Worm (Caenorhabditis elegans) whole organism, early embryonic: ENCODE data around the gene T09D3.9.

Experiments used
- B0310.2 ChIP-seq: sonication (generic microtip); optimal IDR thresholded peaks from 2 replicates; lab custom pipeline; 2016; ENCODE audit warnings: mild to moderate bottlenecking, missing genetic modification characterization, missing compliant biosample characterization
- F13C5.2 ChIP-seq: sonication (generic microtip); optimal IDR thresholded peaks from 2 replicates; lab custom pipeline; 2017; ENCODE audit warnings: mild to moderate bottlenecking, missing genetic modification characterization, inconsistent platforms, missing compliant biosample characterization
- aly-1 ChIP-seq: sonication (generic microtip); optimal IDR thresholded peaks from 2 replicates; lab custom pipeline; 2016; ENCODE audit warnings: missing genetic modification characterization, missing compliant biosample characterization
- ama-1 ChIP-seq: fragments of 150-350 bp; optimal IDR thresholded peaks from 2 replicates; lab custom pipeline; 2014
- ceh-13 ChIP-seq: fragments of 200-800 bp; sonication (Bioruptor generic); optimal IDR thresholded peaks from 2 replicates; lab custom pipeline; 2018; ENCODE audit warnings: mild to moderate bottlenecking, missing genetic modification characterization, missing compliant biosample characterization
- ceh-36 ChIP-seq: sonication (generic microtip); optimal IDR thresholded peaks from 2 replicates; lab custom pipeline; 2016; ENCODE audit warnings: missing genetic modification characterization, inconsistent platforms, missing compliant biosample characterization
- ets-7 ChIP-seq: sonication (generic microtip); optimal IDR thresholded peaks from 2 replicates; lab custom pipeline; 2016; ENCODE audit warnings: missing genotype, missing genetic modification characterization, missing compliant biosample characterization
- flt-1 ChIP-seq: fragments of 200-800 bp; sonication (Bioruptor generic); IDR thresholded peaks from 2 replicates; pipeline ENCODE4 v1.3.6; 2022; ENCODE audit warnings: missing genetic modification characterization, missing compliant biosample characterization
- hmbx-1 ChIP-seq: sonication (generic microtip); optimal IDR thresholded peaks from 2 replicates; lab custom pipeline; 2016; ENCODE audit warnings: mild to moderate bottlenecking, missing genetic modification characterization, missing compliant biosample characterization
- hmg-4 ChIP-seq: fragments of 200-800 bp; sonication (Bioruptor generic); optimal IDR thresholded peaks from 2 replicates; lab custom pipeline; 2018; ENCODE audit warnings: mild to moderate bottlenecking, missing genetic modification characterization, missing compliant biosample characterization
- hnd-1 ChIP-seq: sonication (generic microtip); optimal IDR thresholded peaks from 2 replicates; lab custom pipeline; 2016; ENCODE audit warnings: missing genetic modification characterization, missing compliant biosample characterization
- pes-1 ChIP-seq: fragments of 200-800 bp; sonication (Bioruptor generic); IDR thresholded peaks from 2 replicates; pipeline ENCODE4 v1.3.6; 2022; ENCODE audit warnings: missing genetic modification reagents, missing genetic modification characterization, missing compliant biosample characterization
- scrt-1 ChIP-seq: fragments of 200-800 bp; sonication (Bioruptor generic); IDR thresholded peaks from 2 replicates; pipeline ENCODE4 v1.3.6; 2022; ENCODE audit warnings: missing genetic modification characterization, missing compliant biosample characterization
- sea-1 ChIP-seq: fragments of 200-800 bp; sonication (Bioruptor generic); conservative IDR thresholded peaks from 2 replicates; pipeline ENCODE4 v1.3.6; 2022; ENCODE audit warnings: missing genetic modification characterization, missing compliant biosample characterization
- tbx-11 ChIP-seq: fragments of 200-800 bp; sonication (Bioruptor generic); IDR thresholded peaks from 2 replicates; pipeline ENCODE4 v1.3.6; 2022; ENCODE audit warnings: missing genetic modification characterization, missing compliant biosample characterization
- tbx-37 ChIP-seq: fragments of 200-800 bp; sonication (Bioruptor generic); conservative IDR thresholded peaks from 2 replicates; pipeline ENCODE4 v1.3.6; 2022; ENCODE audit warnings: missing genetic modification reagents, missing genetic modification characterization, missing compliant biosample characterization
- tra-4 ChIP-seq: sonication (generic microtip); optimal IDR thresholded peaks from 2 replicates; lab custom pipeline; 2017; ENCODE audit warnings: missing genetic modification characterization, missing compliant biosample characterization

T09D3.9 gene

DNA sequence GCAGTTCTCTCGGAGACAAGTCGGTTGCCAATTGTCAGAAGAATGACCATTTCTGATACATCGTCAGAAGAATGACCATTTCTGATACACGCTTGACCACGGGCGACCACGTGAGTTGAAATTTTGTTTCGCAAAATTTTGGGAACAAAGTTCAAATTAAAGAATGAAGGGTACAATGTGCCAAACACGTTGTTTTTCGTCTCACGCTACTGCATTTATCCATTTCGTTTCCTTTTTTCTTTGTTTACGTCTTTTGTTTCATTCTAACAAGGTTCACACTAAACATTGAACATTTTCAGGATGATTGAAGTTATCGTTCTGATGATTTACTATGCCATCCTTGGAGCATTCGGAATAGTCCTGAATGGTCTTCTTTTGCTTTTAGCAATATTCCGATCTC lies 17.2 kb downstream of the T09D3.9 start, which contains the start of gene srd-9:
srd-9 (plus strand) TSS at position 301 of the 400 bp plus-strand sequence.
- TF ChIP-seq ceh-36 (tag; lab: Kevin White, UChicago), result no peak
- no peak for TF ChIP-seq aly-1 (tag; lab: Kevin White, UChicago)

ce11 chrV:5349471-5349870 lies 19.2 kb downstream of the T09D3.9 start, which contains the start of gene T09D3.3:
TSS of gene T09D3.3 (minus strand) at chrV:5349571.
- TF ChIP-seq pes-1, result no peak
- TF ChIP-seq hmg-4 (GFP tag; lab: Kevin White, UChicago), result no peak
- TF ChIP-seq ceh-36 (tag; lab: Kevin White, UChicago), result no peak
- no peak for TF ChIP-seq ets-7 (tag; lab: Kevin White, UChicago)
- TF ChIP-seq F13C5.2 (tag; lab: Kevin White, UChicago), result no peak
- no peak for TF ChIP-seq scrt-1 (GFP tag; lab: Robert Waterston, UW)
- TF ChIP-seq sea-1 (GFP tag; lab: Robert Waterston, UW), result no peak
- no peak for TF ChIP-seq aly-1 (tag; lab: Kevin White, UChicago)
- no peak for TF ChIP-seq ama-1
- no peak for TF ChIP-seq hmbx-1 (tag; lab: Kevin White, UChicago)
- TF ChIP-seq flt-1 (GFP tag; lab: Robert Waterston, UW), result no peak
- no peak for TF ChIP-seq B0310.2 (tag; lab: Kevin White, UChicago)
- TF ChIP-seq tbx-37, result no peak
- no peak for TF ChIP-seq tbx-11 (GFP tag; lab: Robert Waterston, UW)

ce11 chrV:5345419-5345818 lies 23.3 kb downstream of the T09D3.9 start, which contains the start of gene srg-25:
TSS of gene srg-25 (minus strand) at chrV:5345519.
- no peak for TF ChIP-seq tbx-37
- TF ChIP-seq hnd-1 (tag; lab: Kevin White, UChicago), result no peak
- no peak for TF ChIP-seq pes-1
- TF ChIP-seq ama-1, result no peak
- no peak for TF ChIP-seq hmg-4 (GFP tag; lab: Kevin White, UChicago)
- TF ChIP-seq tra-4 (tag; lab: Kevin White, UChicago), result no peak
- no peak for TF ChIP-seq hmbx-1 (tag; lab: Kevin White, UChicago)
- TF ChIP-seq F13C5.2 (tag; lab: Kevin White, UChicago), result no peak
- TF ChIP-seq ceh-13, result no peak
- TF ChIP-seq sea-1 (GFP tag; lab: Robert Waterston, UW), result no peak
- no peak for TF ChIP-seq ets-7 (tag; lab: Kevin White, UChicago)
- TF ChIP-seq ceh-36 (tag; lab: Kevin White, UChicago), result no peak
- no peak for TF ChIP-seq flt-1 (GFP tag; lab: Robert Waterston, UW)
- no peak for TF ChIP-seq scrt-1 (GFP tag; lab: Robert Waterston, UW)
- TF ChIP-seq B0310.2 (tag; lab: Kevin White, UChicago), result no peak
- no peak for TF ChIP-seq tbx-11 (GFP tag; lab: Robert Waterston, UW)
- no peak for TF ChIP-seq aly-1 (tag; lab: Kevin White, UChicago)

DNA sequence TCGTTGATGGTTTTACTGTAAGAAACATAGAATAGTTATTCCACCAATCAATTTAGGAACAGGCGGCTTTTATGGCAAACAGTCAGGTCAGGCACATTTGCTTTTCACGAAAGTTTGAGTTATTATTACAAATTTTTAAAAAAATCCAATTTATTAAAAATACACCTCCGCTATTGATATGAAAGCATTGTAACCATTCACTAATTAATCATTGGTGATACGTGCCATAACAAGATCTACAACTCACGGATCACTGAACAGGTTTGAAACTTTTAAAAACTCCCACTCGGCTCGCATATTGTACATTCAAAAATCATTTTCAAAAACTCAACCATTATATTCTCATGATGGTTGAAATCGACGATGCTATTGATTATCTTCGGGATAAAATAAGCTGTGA lies 29.2 kb downstream of the T09D3.9 start, which contains the start of gene srg-27:
srg-27 (plus strand) TSS at position 301 of the 400 bp plus-strand sequence.
- TF ChIP-seq flt-1 (GFP tag; lab: Robert Waterston, UW), result no peak
- TF ChIP-seq tbx-37, result no peak
- no peak for TF ChIP-seq ceh-13
- TF ChIP-seq tra-4 (tag; lab: Kevin White, UChicago), result no peak
- TF ChIP-seq B0310.2 (tag; lab: Kevin White, UChicago), result no peak
- TF ChIP-seq ama-1, result no peak
- no peak for TF ChIP-seq aly-1 (tag; lab: Kevin White, UChicago)
- TF ChIP-seq pes-1, result no peak
- no peak for TF ChIP-seq F13C5.2 (tag; lab: Kevin White, UChicago)
- TF ChIP-seq hmbx-1 (tag; lab: Kevin White, UChicago), result no peak
- no peak for TF ChIP-seq tbx-11 (GFP tag; lab: Robert Waterston, UW)
- no peak for TF ChIP-seq scrt-1 (GFP tag; lab: Robert Waterston, UW)
- no peak for TF ChIP-seq ets-7 (tag; lab: Kevin White, UChicago)

DNA sequence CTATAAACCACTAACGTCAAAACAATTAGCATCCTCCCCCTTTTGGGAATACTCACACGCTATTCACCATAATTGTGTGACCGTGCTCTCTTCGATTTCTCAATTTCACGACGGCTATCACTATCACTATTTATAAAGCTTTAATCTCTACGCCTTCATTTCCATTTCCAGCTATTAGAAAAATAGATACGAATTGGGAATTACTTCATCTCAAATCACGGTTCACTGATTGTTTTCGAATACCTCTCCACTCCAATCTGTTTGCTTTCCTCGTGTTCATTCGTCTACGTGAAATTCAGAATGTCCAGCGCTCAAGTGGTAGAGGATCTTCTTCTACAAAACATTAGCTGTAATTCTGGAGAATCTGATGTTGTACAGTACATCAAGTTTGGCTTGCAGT lies 31.8 kb downstream of the T09D3.9 start, which contains the start of gene srg-29:
srg-29 (plus strand) TSS at position 301 of the 400 bp plus-strand sequence.
- TF ChIP-seq ama-1, result no peak
- no peak for TF ChIP-seq ceh-36 (tag; lab: Kevin White, UChicago)
- TF ChIP-seq scrt-1 (GFP tag; lab: Robert Waterston, UW), result no peak
- TF ChIP-seq tbx-11 (GFP tag; lab: Robert Waterston, UW), result no peak
- TF ChIP-seq F13C5.2 (tag; lab: Kevin White, UChicago), result no peak
- TF ChIP-seq aly-1 (tag; lab: Kevin White, UChicago), result no peak
- no peak for TF ChIP-seq tra-4 (tag; lab: Kevin White, UChicago)
- no peak for TF ChIP-seq hmbx-1 (tag; lab: Kevin White, UChicago)
- no peak for TF ChIP-seq ceh-13
- TF ChIP-seq ets-7 (tag; lab: Kevin White, UChicago), result no peak
- no peak for TF ChIP-seq pes-1
- TF ChIP-seq sea-1 (GFP tag; lab: Robert Waterston, UW), result no peak
- no peak for TF ChIP-seq tbx-37
- TF ChIP-seq hnd-1 (tag; lab: Kevin White, UChicago), result no peak
- TF ChIP-seq B0310.2 (tag; lab: Kevin White, UChicago), result no peak
- TF ChIP-seq flt-1 (GFP tag; lab: Robert Waterston, UW), result no peak
- TF ChIP-seq hmg-4 (GFP tag; lab: Kevin White, UChicago), result no peak

ce11 chrV:5334588-5334987 lies 34.1 kb downstream of the T09D3.9 start, which contains the start of gene srg-28:
TSS of gene srg-28 (plus strand) at chrV:5334888.
- no peak for TF ChIP-seq hmbx-1 (tag; lab: Kevin White, UChicago)
- no peak for TF ChIP-seq scrt-1 (GFP tag; lab: Robert Waterston, UW)
- no peak for TF ChIP-seq ama-1
- TF ChIP-seq flt-1 (GFP tag; lab: Robert Waterston, UW), result no peak

DNA sequence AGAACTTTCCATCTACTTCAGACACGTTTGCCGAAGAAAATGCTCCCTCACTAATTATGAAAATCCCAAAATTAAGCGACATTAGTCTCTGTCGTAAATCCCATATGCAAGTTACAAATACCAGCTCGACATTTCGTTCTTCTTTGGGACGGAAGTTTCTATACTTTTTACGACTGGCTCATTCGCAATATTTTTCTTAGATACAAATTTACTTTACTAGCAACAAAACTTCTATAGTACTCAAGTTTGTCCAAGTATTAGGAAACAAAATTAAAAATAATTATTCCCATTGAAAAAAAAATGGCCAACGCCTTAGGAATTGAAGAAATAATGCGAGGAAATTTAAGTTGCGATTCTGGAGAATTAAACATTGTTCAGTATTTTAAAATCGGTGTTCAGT lies 37.7 kb downstream of the T09D3.9 start, which contains the start of gene srg-26:
srg-26 (plus strand) TSS at position 301 of the 400 bp plus-strand sequence.
- TF ChIP-seq ama-1 (no peak), F13C5.2 (tag; lab: Kevin White, UChicago) (no peak), hmbx-1 (tag; lab: Kevin White, UChicago) (no peak), hnd-1 (tag; lab: Kevin White, UChicago) (no peak), tra-4 (tag; lab: Kevin White, UChicago) (no peak), sea-1 (GFP tag; lab: Robert Waterston, UW) (no peak), flt-1 (GFP tag; lab: Robert Waterston, UW) (no peak), ceh-13 (no peak), tbx-11 (GFP tag; lab: Robert Waterston, UW) (no peak), ets-7 (tag; lab: Kevin White, UChicago) (no peak)
